Fruit fly (Drosophila melanogaster) whole organism, pupa: ENCODE data around the gene CG15534.

Source experiments
- CG10348 ChIP-seq: fragments of 200-800 bp; sonication (Bioruptor generic); IDR thresholded peaks from 2 replicates; pipeline ENCODE4 v1.3.6; 2022; ENCODE audit warnings: missing biosample characterization, missing genetic modification characterization
- CG13204 ChIP-seq: fragments of 200-800 bp; sonication (Bioruptor generic); optimal IDR thresholded peaks from 2 replicates; lab custom pipeline; 2018; ENCODE audit warnings: missing biosample characterization, mild to moderate bottlenecking, missing genetic modification characterization, moderate library complexity
- CG14655 ChIP-seq: fragments of 200-800 bp; sonication (Bioruptor generic); optimal IDR thresholded peaks from 3 replicates; lab custom pipeline; 2017; ENCODE audit warnings: mild to moderate bottlenecking, missing biosample characterization, missing genetic modification reagents, missing genetic modification characterization
- CG32121 ChIP-seq: fragments of 200-800 bp; sonication (Bioruptor generic); IDR thresholded peaks from 2 replicates; pipeline ENCODE4 v1.3.6; 2022; ENCODE audit warnings: missing biosample characterization, missing genetic modification characterization
- CG4496 ChIP-seq: fragments of 200-800 bp; sonication (Bioruptor generic); IDR thresholded peaks from 3 replicates; pipeline ENCODE4 v1.3.6; 2022; ENCODE audit warnings: missing biosample characterization, missing genetic modification characterization
- CG8159 ChIP-seq: fragments of 200-800 bp; sonication (Bioruptor generic); optimal IDR thresholded peaks from 3 replicates; lab custom pipeline; 2018; ENCODE audit warnings: missing biosample characterization, mild to moderate bottlenecking, missing genetic modification characterization, moderate library complexity
- CG9948 ChIP-seq: fragments of 200-800 bp; sonication (Bioruptor generic); optimal IDR thresholded peaks from 2 replicates; lab custom pipeline; 2018; ENCODE audit warnings: missing biosample characterization, mild to moderate bottlenecking, missing genetic modification characterization, moderate library complexity
- D1 ChIP-seq: fragments of 200-800 bp; sonication (Bioruptor generic); optimal IDR thresholded peaks from 2 replicates; lab custom pipeline; 2018; ENCODE audit warnings: missing biosample characterization, mild to moderate bottlenecking, missing genetic modification characterization, moderate library complexity
- EcR ChIP-seq: fragments of 200-800 bp; sonication (Bioruptor generic); optimal IDR thresholded peaks from 3 replicates; lab custom pipeline; 2019; ENCODE audit warnings: missing biosample characterization, missing genetic modification characterization, mild to moderate bottlenecking, moderate library complexity, missing genetic modification reagents

dm6 chr3R:30383181-30383580 is 48.7 kb upstream of the CG15534 start:
- TF ChIP-seq CG8159 (no peak), CG32121 (GFP tag; lab: Robert Waterston, UW) (no peak), EcR (no peak), D1 (tag; lab: Kevin White, UChicago) (no peak), CG14655 (GFP tag; lab: Kevin White, UChicago) (no peak), CG13204 (GFP tag; lab: Kevin White, UChicago) (no peak), CG10348 (GFP tag; lab: Robert Waterston, UW) (no peak), CG4496 (GFP tag; lab: Robert Waterston, UW) (no peak), CG9948 (tag; lab: Kevin White, UChicago) (no peak)
